Fruit fly (Drosophila melanogaster) whole organism, embryonic: ENCODE measurements around the gene Iris.

Experiments
- CG10959 ChIP-seq: fragments of 200-800 bp; sonication (Bioruptor generic); IDR thresholded peaks from 2 replicates; pipeline ENCODE4 v1.3.6; 2022; ENCODE audit warnings: missing biosample characterization, missing genetic modification characterization
- CG12236 ChIP-seq: fragments of 200-800 bp; sonication (Bioruptor generic); optimal IDR thresholded peaks from 2 replicates; lab custom pipeline; 2016; ENCODE audit warnings: missing biosample characterization, missing genetic modification characterization
- CG31388 ChIP-seq: fragments of 200-800 bp; sonication (Bioruptor generic); optimal IDR thresholded peaks from 2 replicates; lab custom pipeline; 2016; ENCODE audit warnings: missing biosample characterization, missing genetic modification characterization
- CoRest ChIP-seq: fragments of 200-800 bp; sonication (Bioruptor generic); optimal IDR thresholded peaks from 3 replicates; lab custom pipeline; 2018; ENCODE audit warnings: missing biosample characterization, mild to moderate bottlenecking, missing genetic modification characterization, moderate library complexity
- D19B ChIP-seq: fragments of 200-800 bp; sonication (Bioruptor generic); optimal IDR thresholded peaks from 2 replicates; lab custom pipeline; 2017; ENCODE audit warnings: missing biosample characterization, mild to moderate bottlenecking, missing genetic modification characterization
- H2.0 ChIP-seq: fragments of 200-800 bp; sonication (Bioruptor generic); IDR thresholded peaks from 2 replicates; pipeline ENCODE4 v1.3.6; 2022; ENCODE audit warnings: missing biosample characterization, missing genetic modification characterization
- HHEX ChIP-seq: fragments of 200-800 bp; sonication (Bioruptor generic); optimal IDR thresholded peaks from 3 replicates; lab custom pipeline; 2017; ENCODE audit warnings: missing biosample characterization, mild to moderate bottlenecking, missing genetic modification characterization, missing genetic modification reagents
- HLH54F ChIP-seq: fragments of 200-800 bp; sonication (Bioruptor generic); optimal IDR thresholded peaks from 3 replicates; lab custom pipeline; 2016; ENCODE audit warnings: missing biosample characterization, missing genetic modification characterization
- br ChIP-seq: fragments of >200 bp; optimal IDR thresholded peaks from 2 replicates; lab custom pipeline; 2017
- inv ChIP-seq: fragments of 200-800 bp; sonication (Bioruptor generic); IDR thresholded peaks from 2 replicates; pipeline ENCODE4 v1.3.6; 2022; ENCODE audit warnings: missing biosample characterization, missing genetic modification characterization; ENCODE audit not compliant: partially characterized antibody
- pfk ChIP-seq: fragments of 200-800 bp; sonication (Bioruptor generic); optimal IDR thresholded peaks from 2 replicates; lab custom pipeline; 2018; ENCODE audit warnings: missing biosample characterization, mild to moderate bottlenecking, missing genetic modification characterization, moderate library complexity
- slbo ChIP-seq: fragments of 200-800 bp; sonication (Bioruptor generic); IDR thresholded peaks from 2 replicates; pipeline ENCODE4 v1.3.6; 2022; ENCODE audit warnings: missing biosample characterization, missing genetic modification characterization
- sqz ChIP-seq: fragments of 200-800 bp; sonication (Bioruptor generic); optimal IDR thresholded peaks from 3 replicates; lab custom pipeline; 2018; ENCODE audit warnings: missing biosample characterization, mild to moderate bottlenecking, missing genetic modification characterization

dm6 chr2L:1121942-1122710, 11.8 kb downstream of the Iris start:
- TF ChIP-seq HLH54F (GFP tag; lab: Kevin White, UChicago) (no peak), slbo (GFP tag; lab: Robert Waterston, UW) (no peak), HHEX (GFP tag; lab: Kevin White, UChicago) (no peak), pfk (GFP tag; lab: Kevin White, UChicago) (no peak), br (lab: Kevin White, UChicago) (no peak), CG31388 (GFP tag; lab: Kevin White, UChicago) (no peak), sqz (GFP tag; lab: Kevin White, UChicago) (no peak), H2.0 (GFP tag; lab: Robert Waterston, UW) (no peak), CoRest (no peak), D19B (GFP tag; lab: Kevin White, UChicago) (no peak), CG12236 (GFP tag; lab: Kevin White, UChicago) (no peak), inv (no peak), CG10959 (GFP tag; lab: Robert Waterston, UW) (no peak)
